Fruit fly (Drosophila melanogaster) Kc167 (cell line): ENCODE results near the gene pkaap.

ENCODE experiments used
- Myc ChIP-seq: fragments of >200 bp; optimal IDR thresholded peaks from 2 replicates; lab custom pipeline; 2017; ENCODE audit warnings: missing external identifiers
- Sin3A ChIP-seq: fragments of >200 bp; optimal IDR thresholded peaks from 2 replicates; lab custom pipeline; 2018; ENCODE audit warnings: missing external identifiers
- h ChIP-seq: fragments of >200 bp; optimal IDR thresholded peaks from 3 replicates; lab custom pipeline; 2018; ENCODE audit warnings: missing external identifiers
- insv ChIP-seq: fragments of >200 bp; optimal IDR thresholded peaks from 3 replicates; lab custom pipeline; 2018; ENCODE audit warnings: missing external identifiers
- psq ChIP-seq: fragments of >200 bp; optimal IDR thresholded peaks from 2 replicates; lab custom pipeline; 2017; ENCODE audit warnings: missing external identifiers
- ttk ChIP-seq: sonication (Bioruptor generic); optimal IDR thresholded peaks from 2 replicates; lab custom pipeline; 2017; ENCODE audit warnings: missing external identifiers

pkaap gene

dm6 chr2L:16287602-16288392 lies at the start of gene pkaap, which contains the start of gene crp:
Gene pkaap, plus strand, starts transcription at chr2L:16288290.
Gene crp, minus strand, starts transcription at chr2L:16287730.
- TF ChIP-seq psq (lab: Kevin White, UChicago) = no peak
- TF ChIP-seq Sin3A (lab: Kevin White, UChicago) = no peak
- TF ChIP-seq ttk = no peak
- TF ChIP-seq h (lab: Kevin White, UChicago) = no peak
- TF ChIP-seq insv = no peak
- TF ChIP-seq Myc (lab: Kevin White, UChicago) = no peak

DNA sequence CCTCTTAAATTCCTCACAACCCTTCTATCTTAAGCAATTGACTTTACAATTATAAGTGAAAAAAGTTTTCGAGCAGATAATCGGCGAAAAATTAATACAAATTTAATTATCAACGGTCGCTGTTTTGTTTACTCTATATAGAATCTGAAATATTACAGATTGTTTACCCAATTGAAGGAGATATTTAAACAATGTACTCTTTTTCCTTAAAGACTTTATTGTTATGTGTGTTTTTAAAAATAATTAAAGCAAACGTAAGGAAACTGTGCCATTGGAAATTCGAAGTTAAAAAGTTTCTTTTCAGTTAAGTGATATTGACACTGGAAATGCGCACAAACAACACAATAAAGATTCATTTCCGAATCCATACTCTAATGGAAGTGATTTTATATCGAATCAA lies 46.5 kb upstream of the pkaap start, which contains the start of gene CG42818:
TSS of gene CG42818 (plus strand) at position 301 of the 400 bp plus-strand sequence.
- TF ChIP-seq Myc (lab: Kevin White, UChicago) = no peak
- TF ChIP-seq ttk = no peak
- TF ChIP-seq h (lab: Kevin White, UChicago) = no peak
- TF ChIP-seq psq (lab: Kevin White, UChicago) = no peak
- no peak for TF ChIP-seq insv
- TF ChIP-seq Sin3A (lab: Kevin White, UChicago) = no peak

dm6 chr2L:16251598-16252131 lies 36.4 kb upstream of the pkaap start, which contains the start of gene CG46309:
Gene CG46309, minus strand, starts transcription at chr2L:16251788.
- TF ChIP-seq psq (lab: Kevin White, UChicago) (no peak), h (lab: Kevin White, UChicago) (no peak), Sin3A (lab: Kevin White, UChicago) (no peak), insv (no peak)

DNA sequence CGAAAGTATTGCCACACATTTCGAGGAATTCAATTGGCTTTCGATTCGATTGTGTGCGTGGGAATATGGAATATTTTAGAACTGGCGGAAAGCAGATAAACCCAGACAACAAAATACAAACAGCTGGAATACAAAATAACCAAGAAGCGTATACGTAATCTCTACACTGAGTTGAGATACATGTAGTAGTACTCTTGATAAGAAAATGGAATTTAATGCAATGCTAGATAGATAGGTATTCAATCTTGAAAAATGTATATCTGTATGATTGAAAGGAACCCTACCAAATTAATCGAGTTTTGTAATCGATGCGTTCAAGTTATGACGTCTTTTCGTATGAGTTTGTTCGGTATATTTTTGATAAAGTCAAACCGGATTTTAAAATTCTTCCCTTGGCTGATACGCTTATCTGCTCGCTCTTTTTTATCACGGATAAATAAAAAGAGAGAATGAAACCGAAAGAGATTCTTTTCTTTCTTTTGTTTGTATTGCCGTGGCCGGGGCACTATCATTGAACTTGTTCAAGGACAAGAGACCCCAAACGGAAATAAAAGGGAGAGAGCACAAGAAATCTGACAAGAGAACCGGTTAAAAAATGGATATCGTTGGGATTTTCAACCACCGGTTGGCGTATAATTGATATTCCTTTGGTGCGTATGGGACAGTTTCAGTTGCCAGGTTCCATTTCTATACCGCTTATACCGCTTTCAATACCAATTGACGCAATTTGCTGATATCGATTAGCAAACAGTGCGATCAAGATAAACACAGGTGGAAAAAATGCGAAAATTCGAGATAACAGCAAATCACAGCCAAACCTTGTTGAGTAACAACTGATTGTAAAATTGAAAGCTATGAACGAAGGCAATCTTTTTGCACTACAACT lies 32.6 kb upstream of the pkaap start:
- no peak for TF ChIP-seq ttk
- TF ChIP-seq Myc (lab: Kevin White, UChicago) = no peak
- no peak for TF ChIP-seq h (lab: Kevin White, UChicago)
- TF ChIP-seq insv = no peak
- no peak for TF ChIP-seq Sin3A (lab: Kevin White, UChicago)
- no peak for TF ChIP-seq psq (lab: Kevin White, UChicago)

- TF ChIP-seq Sin3A (lab: Kevin White, UChicago) = no peak
- no peak for TF ChIP-seq Myc (lab: Kevin White, UChicago)
- no peak for TF ChIP-seq ttk
- TF ChIP-seq h (lab: Kevin White, UChicago) = no peak
- TF ChIP-seq insv = no peak
- TF ChIP-seq psq (lab: Kevin White, UChicago) = no peak
These were observed 32.0 kb upstream of the pkaap start for dm6 chr2L:16256118-16256435.

DNA sequence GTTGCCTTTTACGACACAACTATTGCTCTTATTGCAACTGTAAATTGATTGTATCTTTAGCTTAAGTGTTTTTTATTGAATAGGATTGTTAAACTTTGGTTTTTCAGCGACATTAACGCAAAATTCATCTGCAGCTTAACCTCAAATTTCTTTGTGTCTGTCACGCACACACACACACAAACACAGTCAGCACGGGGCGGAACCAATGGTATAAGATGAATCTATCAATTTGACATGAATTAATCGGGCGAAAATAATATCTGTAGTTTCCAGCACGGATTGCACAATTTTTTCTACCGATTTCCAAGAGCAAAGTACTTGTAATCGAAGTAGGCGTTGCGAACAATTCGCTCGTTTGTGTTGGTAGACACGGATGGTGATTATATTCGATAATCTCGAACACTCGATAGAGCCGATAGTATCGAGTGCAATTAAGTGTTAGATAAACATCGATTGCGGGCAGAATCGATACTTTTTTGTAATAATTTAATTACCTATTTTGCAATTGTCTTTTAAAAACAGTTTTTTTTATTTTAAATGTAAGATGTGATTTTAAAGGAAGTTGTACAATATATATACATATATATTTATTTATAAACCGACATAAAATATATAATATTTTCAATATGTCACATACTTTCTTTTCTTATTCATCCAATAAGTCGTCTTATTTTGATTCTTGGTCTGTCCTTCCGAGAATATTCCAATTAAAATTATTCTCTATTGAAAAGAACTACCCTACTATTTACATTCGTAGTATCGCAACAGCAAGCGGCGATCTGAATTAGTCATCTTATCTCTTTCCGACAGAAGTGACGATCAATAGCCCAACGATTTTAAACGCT lies 30.6 kb upstream of the pkaap start, which contains the start of the genes PRL-1 and EndoGI:
TSS of gene PRL-1 (minus strand) at position 380 of the 845 bp plus-strand sequence.
TSS of gene EndoGI (plus strand) at position 462 of the 845 bp plus-strand sequence.
- TF ChIP-seq h (lab: Kevin White, UChicago) (no peak), Myc (lab: Kevin White, UChicago) (no peak), psq (lab: Kevin White, UChicago) (peak; percentile 84)

DNA sequence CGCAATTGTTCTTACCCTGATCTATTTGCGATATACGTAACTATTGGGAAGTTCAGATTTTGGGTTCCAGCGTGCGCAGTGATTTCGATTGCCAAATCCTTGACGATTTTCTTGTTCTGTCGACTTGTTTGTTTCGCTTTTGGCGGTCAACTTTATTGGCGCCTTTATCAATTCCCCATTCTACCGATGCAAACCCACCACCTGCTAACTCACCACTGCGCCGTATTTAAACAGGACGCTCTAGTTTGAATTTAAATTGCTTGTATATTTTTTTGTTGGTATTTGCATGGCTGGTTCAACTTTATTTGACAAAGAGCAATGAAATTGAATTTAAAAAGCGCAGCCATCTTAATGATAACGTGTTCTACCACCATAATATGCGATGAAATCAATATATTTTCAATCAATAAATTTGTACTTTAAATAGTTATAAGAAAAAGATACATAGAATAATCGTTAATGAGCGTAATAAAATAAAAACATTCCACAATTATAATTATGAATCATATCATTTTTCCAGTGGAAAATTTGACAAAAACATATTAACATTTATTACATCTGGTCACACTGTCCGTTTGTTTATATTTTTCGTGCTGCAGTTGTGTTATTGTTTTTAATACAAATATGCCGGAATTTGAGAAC lies 26.4 kb upstream of the pkaap start, which contains the start of the genes twe and CG4935:
TSS of gene twe (minus strand) at position 302 of the 642 bp plus-strand sequence.
TSS of gene CG4935 (plus strand) at position 566 of the 642 bp plus-strand sequence.
- TF ChIP-seq Myc (lab: Kevin White, UChicago) (no peak), psq (lab: Kevin White, UChicago) (no peak), insv (no peak), ttk (no peak), Sin3A (lab: Kevin White, UChicago) (no peak), h (lab: Kevin White, UChicago) (no peak)

- no peak for TF ChIP-seq h (lab: Kevin White, UChicago)
- no peak for TF ChIP-seq psq (lab: Kevin White, UChicago)
- no peak for TF ChIP-seq insv
These were observed 24.4 kb upstream of the pkaap start for dm6 chr2L:16263723-16264122.

dm6 chr2L:16267159-16268065 lies 20.7 kb upstream of the pkaap start:
- TF ChIP-seq Sin3A (lab: Kevin White, UChicago) = no peak
- no peak for TF ChIP-seq h (lab: Kevin White, UChicago)
- no peak for TF ChIP-seq ttk
- no peak for TF ChIP-seq psq (lab: Kevin White, UChicago)
- TF ChIP-seq insv = no peak
- no peak for TF ChIP-seq Myc (lab: Kevin White, UChicago)

- TF ChIP-seq h (lab: Kevin White, UChicago) (no peak), ttk (no peak), Myc (lab: Kevin White, UChicago) (no peak), insv (no peak), Sin3A (lab: Kevin White, UChicago) (no peak), psq (lab: Kevin White, UChicago) (no peak)
These were observed 20.0 kb upstream of the pkaap start for dm6 chr2L:16268107-16268539.
